Fruit fly (Drosophila melanogaster) whole organism, embryonic: ENCODE measurements around the gene lectin-29Ca.

Experiments used
- Atf6 ChIP-seq: fragments of 200-800 bp; sonication (Bioruptor generic); IDR thresholded peaks from 2 replicates; pipeline ENCODE4 v1.3.6; 2022; ENCODE audit warnings: missing biosample characterization, missing genetic modification characterization
- C15 ChIP-seq: fragments of 200-800 bp; sonication (Bioruptor generic); IDR thresholded peaks from 3 replicates; pipeline ENCODE4 v1.3.6; 2022; ENCODE audit warnings: missing biosample characterization, missing genetic modification characterization
- CG10209 ChIP-seq: fragments of 200-800 bp; sonication (Bioruptor generic); optimal IDR thresholded peaks from 3 replicates; lab custom pipeline; 2017; ENCODE audit warnings: missing biosample characterization, mild to moderate bottlenecking, missing genetic modification characterization, missing genetic modification reagents
- CG10431 ChIP-seq: fragments of 200-800 bp; sonication (Bioruptor generic); optimal IDR thresholded peaks from 3 replicates; lab custom pipeline; 2018; ENCODE audit warnings: missing biosample characterization, mild to moderate bottlenecking, missing genetic modification characterization
- CG10462 ChIP-seq: fragments of 200-800 bp; sonication (Bioruptor generic); optimal IDR thresholded peaks from 2 replicates; lab custom pipeline; 2016; ENCODE audit warnings: missing biosample characterization, missing genetic modification characterization
- CG10543 ChIP-seq: fragments of 200-800 bp; sonication (Bioruptor generic); optimal IDR thresholded peaks from 3 replicates; lab custom pipeline; 2017; ENCODE audit warnings: missing biosample characterization, mild to moderate bottlenecking, missing genetic modification characterization, moderate library complexity
- CG10979 ChIP-seq: fragments of 200-800 bp; sonication (Bioruptor generic); optimal IDR thresholded peaks from 2 replicates; lab custom pipeline; 2018; ENCODE audit warnings: missing biosample characterization, mild to moderate bottlenecking, missing genetic modification characterization, moderate library complexity
- CG11456 ChIP-seq: fragments of 200-800 bp; sonication (Bioruptor generic); IDR thresholded peaks from 3 replicates; pipeline ENCODE4 v1.3.6; 2022; ENCODE audit warnings: missing biosample characterization, missing genetic modification characterization
- CG12659 ChIP-seq: fragments of 200-800 bp; sonication (Bioruptor generic); optimal IDR thresholded peaks from 3 replicates; lab custom pipeline; 2017; ENCODE audit warnings: mild to moderate bottlenecking, missing biosample characterization, missing genetic modification reagents, missing genetic modification characterization
- CG13287 ChIP-seq: fragments of 200-800 bp; sonication (Bioruptor generic); IDR thresholded peaks from 2 replicates; pipeline ENCODE4 v1.3.6; 2022; ENCODE audit warnings: missing biosample characterization, missing genetic modification characterization; ENCODE audit not compliant: partially characterized antibody
- CG13296 ChIP-seq: fragments of 200-800 bp; sonication (Bioruptor generic); optimal IDR thresholded peaks from 3 replicates; lab custom pipeline; 2018; ENCODE audit warnings: missing biosample characterization, mild to moderate bottlenecking, missing genetic modification characterization
- CG14667 ChIP-seq: fragments of 200-800 bp; sonication (Bioruptor generic); IDR thresholded peaks from 2 replicates; pipeline ENCODE4 v1.3.6; 2022; ENCODE audit warnings: missing biosample characterization, missing genetic modification characterization
- CG17912 ChIP-seq: fragments of 200-800 bp; sonication (Bioruptor generic); optimal IDR thresholded peaks from 2 replicates; lab custom pipeline; 2018; ENCODE audit warnings: missing biosample characterization, mild to moderate bottlenecking, missing genetic modification characterization
- CG2116 ChIP-seq: fragments of 200-800 bp; sonication (Bioruptor generic); optimal IDR thresholded peaks from 3 replicates; lab custom pipeline; 2018; ENCODE audit warnings: missing biosample characterization, mild to moderate bottlenecking, missing genetic modification characterization
- CG30020 ChIP-seq: fragments of 200-800 bp; optimal IDR thresholded peaks from 2 replicates; lab custom pipeline; 2019; ENCODE audit warnings: missing biosample characterization, mild to moderate bottlenecking, missing genetic modification characterization, moderate library complexity
- CG3163 ChIP-seq: fragments of 200-800 bp; sonication (Bioruptor generic); optimal IDR thresholded peaks from 3 replicates; lab custom pipeline; 2016; ENCODE audit warnings: missing biosample characterization, missing genetic modification characterization
- CG33557 ChIP-seq: fragments of 200-800 bp; sonication (Bioruptor generic); optimal IDR thresholded peaks from 2 replicates; lab custom pipeline; 2019; ENCODE audit warnings: missing biosample characterization, mild to moderate bottlenecking, missing genetic modification characterization, moderate library complexity
- CG34422 ChIP-seq: fragments of 200-800 bp; sonication (Bioruptor generic); IDR thresholded peaks from 3 replicates; pipeline ENCODE4 v1.3.6; 2022; ENCODE audit warnings: missing biosample characterization, missing genetic modification characterization
- CG3726 ChIP-seq: fragments of 200-800 bp; sonication (Bioruptor generic); IDR thresholded peaks from 3 replicates; pipeline ENCODE4, ENCODE4 v1.3.6; 2022; ENCODE audit warnings: missing biosample characterization, missing genetic modification characterization
- CG3847 ChIP-seq: fragments of 200-800 bp; sonication (Bioruptor generic); IDR thresholded peaks from 2 replicates; pipeline ENCODE4 v1.3.6; 2022; ENCODE audit warnings: missing biosample characterization, missing genetic modification characterization
- CG6272 ChIP-seq: fragments of 200-800 bp; sonication (Bioruptor generic); IDR thresholded peaks from 2 replicates; pipeline ENCODE4 v1.3.6; 2022; ENCODE audit warnings: missing biosample characterization, missing genetic modification characterization
- CG7372 ChIP-seq: fragments of 200-800 bp; sonication (Bioruptor generic); IDR thresholded peaks from 2 replicates; pipeline ENCODE4 v1.3.6; 2022; ENCODE audit warnings: missing biosample characterization, missing genetic modification characterization
- CG7786 ChIP-seq: fragments of 200-800 bp; sonication (Bioruptor generic); optimal IDR thresholded peaks from 2 replicates; lab custom pipeline; 2016; ENCODE audit warnings: missing biosample characterization, missing genetic modification characterization
- CG7839 ChIP-seq: fragments of 200-800 bp; sonication (Bioruptor generic); optimal IDR thresholded peaks from 3 replicates; lab custom pipeline; 2018; ENCODE audit warnings: missing biosample characterization, mild to moderate bottlenecking, missing genetic modification characterization, moderate library complexity
- CG7928 ChIP-seq: fragments of 200-800 bp; sonication (Bioruptor generic); optimal IDR thresholded peaks from 2 replicates; lab custom pipeline; 2017; ENCODE audit warnings: missing biosample characterization, mild to moderate bottlenecking, missing genetic modification characterization
- CG7963 ChIP-seq: fragments of 200-800 bp; sonication (Bioruptor generic); IDR thresholded peaks from 3 replicates; pipeline ENCODE4 v1.3.6; 2022; ENCODE audit warnings: missing biosample characterization, missing genetic modification characterization; ENCODE audit not compliant: partially characterized antibody
- CG8924 ChIP-seq: fragments of 200-800 bp; optimal IDR thresholded peaks from 3 replicates; lab custom pipeline; 2019; ENCODE audit warnings: missing biosample characterization, mild to moderate bottlenecking, missing genetic modification characterization, moderate library complexity
- CTCF ChIP-seq: fragments of 200-800 bp; sonication (Bioruptor generic); optimal IDR thresholded peaks from 2 replicates; lab custom pipeline; 2017; ENCODE audit warnings: missing biosample characterization, mild to moderate bottlenecking, missing genetic modification characterization, moderate library complexity
- Ets97D ChIP-seq: fragments of 200-800 bp; sonication (Bioruptor generic); optimal IDR thresholded peaks from 3 replicates; lab custom pipeline; 2016; ENCODE audit warnings: missing biosample characterization, missing genetic modification characterization
- HLH3B ChIP-seq: fragments of 200-800 bp; sonication (Bioruptor generic); IDR thresholded peaks from 2 replicates; pipeline ENCODE4 v1.3.6; 2022; ENCODE audit warnings: missing biosample characterization, missing genetic modification characterization
- HLHmδ ChIP-seq: fragments of 200-800 bp; sonication (Bioruptor generic); optimal IDR thresholded peaks from 2 replicates; lab custom pipeline; 2018; ENCODE audit warnings: missing biosample characterization, mild to moderate bottlenecking, missing genetic modification characterization, moderate library complexity
- Hand ChIP-seq: fragments of 200-800 bp; sonication (Bioruptor generic); optimal IDR thresholded peaks from 2 replicates; lab custom pipeline; 2017; ENCODE audit warnings: mild to moderate bottlenecking, missing biosample characterization, missing genetic modification reagents, missing genetic modification characterization
- NK7.1 ChIP-seq: fragments of 200-800 bp; sonication (Bioruptor generic); optimal IDR thresholded peaks from 3 replicates; lab custom pipeline; 2016; ENCODE audit warnings: missing biosample characterization, missing genetic modification characterization
- Six4 ChIP-seq: fragments of 200-800 bp; sonication (Bioruptor generic); optimal IDR thresholded peaks from 2 replicates; lab custom pipeline; 2016; ENCODE audit warnings: missing biosample characterization, missing genetic modification characterization
- al ChIP-seq: fragments of 200-800 bp; sonication (Bioruptor generic); IDR thresholded peaks from 2 replicates; pipeline ENCODE4 v1.3.6; 2022; ENCODE audit warnings: missing biosample characterization, missing genetic modification characterization
- crol ChIP-seq: fragments of 200-800 bp; sonication (Bioruptor generic); IDR thresholded peaks from 2 replicates; pipeline ENCODE4 v1.3.6; 2022; ENCODE audit warnings: missing biosample characterization, missing genetic modification characterization
- dpn ChIP-seq, 2 experiments: fragments of 200-800 bp; sonication (Bioruptor generic); optimal IDR thresholded peaks; 3 replicates each; lab custom pipeline; 2016; ENCODE audit warnings: missing biosample characterization in 2 of 2, missing genetic modification characterization in 2 of 2
- exex ChIP-seq: fragments of 200-800 bp; sonication (Bioruptor generic); optimal IDR thresholded peaks from 4 replicates; lab custom pipeline; 2018; ENCODE audit warnings: missing biosample characterization, mild to moderate bottlenecking, missing genetic modification characterization, moderate library complexity
- gt ChIP-seq: fragments of 200-800 bp; sonication (Bioruptor generic); IDR thresholded peaks from 2 replicates; pipeline ENCODE4 v1.3.6; 2022; ENCODE audit warnings: missing biosample characterization, missing genetic modification characterization
- h ChIP-seq: fragments of >200 bp; optimal IDR thresholded peaks from 2 replicates; lab custom pipeline; 2017
- lbe ChIP-seq: fragments of 200-800 bp; sonication (Bioruptor generic); optimal IDR thresholded peaks from 2 replicates; lab custom pipeline; 2016; ENCODE audit warnings: missing biosample characterization, mild to moderate bottlenecking, missing genetic modification characterization
- rib ChIP-seq: fragments of 200-800 bp; sonication (Bioruptor generic); IDR thresholded peaks from 2 replicates; pipeline ENCODE4 v1.3.6; 2022; ENCODE audit warnings: missing biosample characterization, missing genetic modification characterization
- scrt ChIP-seq: fragments of 200-800 bp; sonication (Bioruptor generic); optimal IDR thresholded peaks from 2 replicates; lab custom pipeline; 2018; ENCODE audit warnings: missing biosample characterization, mild to moderate bottlenecking, missing genetic modification characterization, moderate library complexity
- shn ChIP-seq: fragments of 200-800 bp; sonication (Bioruptor generic); optimal IDR thresholded peaks from 3 replicates; lab custom pipeline; 2016; ENCODE audit warnings: missing biosample characterization, missing genetic modification characterization
- sima ChIP-seq: fragments of 200-800 bp; sonication (Bioruptor generic); optimal IDR thresholded peaks from 2 replicates; lab custom pipeline; 2016; ENCODE audit warnings: missing biosample characterization, missing genetic modification characterization
- ssp ChIP-seq: fragments of 200-800 bp; sonication (Bioruptor generic); IDR thresholded peaks from 2 replicates; pipeline ENCODE4 v1.3.6; 2022; ENCODE audit warnings: missing biosample characterization, missing genetic modification characterization
- unpg ChIP-seq: fragments of 200-800 bp; sonication (Bioruptor generic); optimal IDR thresholded peaks from 3 replicates; lab custom pipeline; 2018; ENCODE audit warnings: missing biosample characterization, mild to moderate bottlenecking, missing genetic modification characterization, moderate library complexity
- wdn ChIP-seq: fragments of 200-800 bp; sonication (Bioruptor generic); IDR thresholded peaks from 2 replicates; pipeline ENCODE4 v1.3.6; 2022; ENCODE audit warnings: missing biosample characterization, missing genetic modification characterization
- yki ChIP-seq: fragments of >200 bp; optimal IDR thresholded peaks from 3 replicates; lab custom pipeline; 2018
- z ChIP-seq: fragments of 200-800 bp; sonication (Bioruptor generic); IDR thresholded peaks from 3 replicates; pipeline ENCODE4 v1.3.6; 2022; ENCODE audit warnings: missing biosample characterization, missing genetic modification characterization

lectin-29Ca gene

dm6 chr2L:8414887-8415883, 21.1 kb upstream of the lectin-29Ca start, which contains the start of the genes CG13398 and Akap200 (continued):
- peak; percentile 31 for TF ChIP-seq CG30020
- TF ChIP-seq unpg (GFP tag; lab: Kevin White, UChicago), result no peak
- TF ChIP-seq CG3163 (GFP tag; lab: Kevin White, UChicago), result no peak
- no peak for TF ChIP-seq CG34422 (GFP tag; lab: Robert Waterston, UW)
- peak; percentile 90 for TF ChIP-seq crol (GFP tag; lab: Robert Waterston, UW)
- TF ChIP-seq CG10431, result no peak
- no peak for TF ChIP-seq CG7839 (tag; lab: Kevin White, UChicago)
- peak; percentile 67 for TF ChIP-seq HLHmδ
- peak; percentile 27 for TF ChIP-seq CG2116 (GFP tag; lab: Kevin White, UChicago)
- peak; percentile 55 for TF ChIP-seq CG12659 (GFP tag; lab: Kevin White, UChicago)
- TF ChIP-seq CG10543, result peak; percentile 57
- peak; percentile 38 for TF ChIP-seq CG10209
- TF ChIP-seq CG7786 (GFP tag; lab: Kevin White, UChicago), result peak; percentile 4
- peak; percentile 36; the same call in 1 of the 2 replicates for TF ChIP-seq ssp
- TF ChIP-seq HLH3B (GFP tag; lab: Robert Waterston, UW), result no peak
- TF ChIP-seq rib (GFP tag; lab: Robert Waterston, UW), result no peak
- TF ChIP-seq Six4 (GFP tag; lab: Kevin White, UChicago), result peak; percentile 21
- 0 out of 2 replicates have a peak, but pooled peaks have one; percentile 11 for TF ChIP-seq CG14667
- no peak for TF ChIP-seq lbe (GFP tag; lab: Kevin White, UChicago)
- no peak for TF ChIP-seq shn (GFP tag; lab: Kevin White, UChicago)
- no peak for TF ChIP-seq gt (GFP tag; lab: Robert Waterston, UW)
- no peak for TF ChIP-seq wdn
- TF ChIP-seq C15 (GFP tag; lab: Robert Waterston, UW), result no peak
- TF ChIP-seq CG6272 (GFP tag; lab: Robert Waterston, UW), result no peak
- TF ChIP-seq CG11456 (GFP tag; lab: Robert Waterston, UW), result peak; percentile 54; the same call in 1 of the 3 replicates
- no peak for TF ChIP-seq al
- peak; percentile 24 for TF ChIP-seq CG17912 (GFP tag; lab: Kevin White, UChicago)
- TF ChIP-seq Atf6, result no peak
- TF ChIP-seq Ets97D (GFP tag; lab: Kevin White, UChicago), result peak; percentile 36
- peak; percentile 46 for TF ChIP-seq CG8924 (tag; lab: Kevin White, UChicago)
- no peak for TF ChIP-seq CG13296 (GFP tag; lab: Kevin White, UChicago)
- TF ChIP-seq h (lab: Kevin White, UChicago), result no peak
- no peak for TF ChIP-seq CG7372 (GFP tag; lab: Robert Waterston, UW)
- peak; percentile 66 for TF ChIP-seq CG3847 (GFP tag; lab: Robert Waterston, UW)
- peak; percentile 6 for TF ChIP-seq CG33557 (GFP tag; lab: Kevin White, UChicago)
- TF ChIP-seq CG10462 (GFP tag; lab: Kevin White, UChicago), result no peak
- no peak for TF ChIP-seq sima (GFP tag; lab: Kevin White, UChicago)
- TF ChIP-seq NK7.1, result no peak
- no peak for TF ChIP-seq CG7963
- TF ChIP-seq yki (lab: Kevin White, UChicago), result no peak
- TF ChIP-seq CG13287 (GFP tag; lab: Robert Waterston, UW), result 0 out of 2 replicates have a peak, but pooled peaks have one; percentile 15
- no peak for TF ChIP-seq exex (tag; lab: Kevin White, UChicago)
- TF ChIP-seq z (GFP tag; lab: Robert Waterston, UW), result no peak
- no peak for TF ChIP-seq CTCF (GFP tag; lab: Kevin White, UChicago)
- no peak for TF ChIP-seq scrt (GFP tag; lab: Kevin White, UChicago)
- TF ChIP-seq Hand, result no peak
- no peak for TF ChIP-seq CG3726 (GFP tag; lab: Robert Waterston, UW)
- TF ChIP-seq CG7928 (GFP tag; lab: Kevin White, UChicago), result peak; percentile 55
- TF ChIP-seq CG10979 (tag; lab: Kevin White, UChicago), result no peak
- TF ChIP-seq dpn (GFP tag; optimal IDR thresholded peaks at IDR 0.05; lab: Kevin White, UChicago), result peak in 1 of 2 experiments; percentile 9
